Worm (Caenorhabditis elegans) whole organism, midembryonic: Measurements from ENCODE around the gene srw-122.

Experiments
- cog-1 ChIP-seq: sonication (generic microtip); optimal IDR thresholded peaks from 2 replicates; lab custom pipeline; 2016; ENCODE audit warnings: missing genetic modification characterization, missing compliant biosample characterization
- flt-1 ChIP-seq: fragments of 200-800 bp; sonication (Bioruptor generic); IDR thresholded peaks from 2 replicates; pipeline ENCODE4 v1.3.6; 2022; ENCODE audit warnings: missing genetic modification characterization, missing compliant biosample characterization
- klf-2 ChIP-seq: fragments of 200-800 bp; sonication (Bioruptor generic); conservative IDR thresholded peaks from 2 replicates; pipeline ENCODE4 v1.3.6; 2022; ENCODE audit warnings: missing genetic modification reagents, missing genetic modification characterization, missing compliant biosample characterization
- med-1 ChIP-seq: sonication (generic microtip); optimal IDR thresholded peaks from 2 replicates; lab custom pipeline; 2017; ENCODE audit warnings: missing genetic modification characterization, mild to moderate bottlenecking, missing compliant biosample characterization, antibody characterized with exemption, missing genetic modification reagents; ENCODE audit not compliant: insufficient read depth
- ref-1 ChIP-seq: fragments of 200-800 bp; sonication (Bioruptor generic); conservative IDR thresholded peaks from 2 replicates; pipeline ENCODE4 v1.3.6; 2022; ENCODE audit warnings: missing genetic modification reagents, missing genetic modification characterization, missing compliant biosample characterization
- tab-1 ChIP-seq: fragments of 200-800 bp; sonication (Bioruptor generic); IDR thresholded peaks from 2 replicates; pipeline ENCODE4 v1.3.6; 2022; ENCODE audit warnings: missing genetic modification characterization, missing compliant biosample characterization
- ztf-23 ChIP-seq: fragments of 200-800 bp; sonication (Bioruptor generic); IDR thresholded peaks from 2 replicates; pipeline ENCODE4 v1.3.6; 2022; ENCODE audit warnings: missing genetic modification reagents, missing genetic modification characterization, missing compliant biosample characterization
- ztf-29 ChIP-seq: fragments of 200-800 bp; sonication (Bioruptor generic); IDR thresholded peaks from 2 replicates; pipeline ENCODE4 v1.3.6; 2022; ENCODE audit warnings: missing genetic modification reagents, missing genetic modification characterization, missing compliant biosample characterization

ce11 chrV:2920125-2920524 is 31.9 kb downstream of the srw-122 start:
- TF ChIP-seq flt-1 = no peak
- no peak for TF ChIP-seq ztf-29 (GFP tag; lab: Robert Waterston, UW)
- no peak for TF ChIP-seq ztf-23 (GFP tag; lab: Robert Waterston, UW)
- no peak for TF ChIP-seq klf-2 (GFP tag; lab: Robert Waterston, UW)
- TF ChIP-seq ref-1 (GFP tag; lab: Robert Waterston, UW) = no peak
- TF ChIP-seq med-1 (GFP tag; lab: Kevin White, UChicago) = no peak
- TF ChIP-seq tab-1 = no peak
- TF ChIP-seq cog-1 (tag; lab: Kevin White, UChicago) = no peak
